Fruit fly (Drosophila melanogaster): ENCODE results near the gene Lsd-2.

Gene Lsd-2

dm6 chrX:15080780-15081402, 4.9 kb upstream of the Lsd-2 start, which contains the start of gene CG33177 (continued):
- no peak for TF ChIP-seq Blimp-1 (GFP tag; optimal IDR thresholded peaks at IDR 0.05)
- no peak for TF ChIP-seq sna (GFP tag; IDR thresholded peaks at IDR 0.05; ENCODE audit: partially characterized antibody)
- TF ChIP-seq CG7372 (GFP tag; IDR thresholded peaks at IDR 0.05): peak; percentile 10; the same call in 1 of the 2 replicates
- peak; percentile 37 for TF ChIP-seq CG1603 (tag; optimal IDR thresholded peaks at IDR 0.05)
- TF ChIP-seq CG4404 (GFP tag; IDR thresholded peaks at IDR 0.05): no peak
- TF ChIP-seq CG4820 (GFP tag; optimal IDR thresholded peaks at IDR 0.05): no peak
- TF ChIP-seq CG6813 (GFP tag; optimal IDR thresholded peaks at IDR 0.05): no peak
- TF ChIP-seq CG17912 (GFP tag; optimal IDR thresholded peaks at IDR 0.05): peak; percentile 56
- no peak for TF ChIP-seq stc (GFP tag; IDR thresholded peaks at IDR 0.05)
- TF ChIP-seq CG15514 (GFP tag; optimal IDR thresholded peaks at IDR 0.05): peak; percentile 32
- no peak for TF ChIP-seq sens-2 (GFP tag; IDR thresholded peaks at IDR 0.05)
- no peak for TF ChIP-seq Hr51 (GFP tag; optimal IDR thresholded peaks at IDR 0.05)
- peak; percentile 36 for TF ChIP-seq CoRest (tag; optimal IDR thresholded peaks at IDR 0.05)
- TF ChIP-seq CG9609 (GFP tag; optimal IDR thresholded peaks at IDR 0.05): no peak
- no peak for TF ChIP-seq CG15011 (GFP tag; optimal IDR thresholded peaks at IDR 0.05)
- TF ChIP-seq ap (GFP tag; IDR thresholded peaks at IDR 0.05): no peak
- no peak for TF ChIP-seq dpn (GFP tag; optimal IDR thresholded peaks at IDR 0.05)
- TF ChIP-seq gcm2 (GFP tag; optimal IDR thresholded peaks at IDR 0.05): no peak
- no peak for TF ChIP-seq wek (GFP tag; optimal IDR thresholded peaks at IDR 0.05)
- TF ChIP-seq Xbp1 (GFP tag; optimal IDR thresholded peaks at IDR 0.05): peak; percentile 28
- TF ChIP-seq shn (GFP tag; optimal IDR thresholded peaks at IDR 0.05): no peak
- no peak for TF ChIP-seq pnt (GFP tag; optimal IDR thresholded peaks at IDR 0.05)
- no peak for TF ChIP-seq emc (GFP tag; optimal IDR thresholded peaks at IDR 0.05)
- peak; percentile 31 for TF ChIP-seq CG3995 (GFP tag; optimal IDR thresholded peaks at IDR 0.05)
- no peak for TF ChIP-seq NC2β (GFP tag; optimal IDR thresholded peaks at IDR 0.05)
- TF ChIP-seq hth (optimal IDR thresholded peaks at IDR 0.05): no peak
- TF ChIP-seq abd-A (tag; optimal IDR thresholded peaks at IDR 0.05): peak; percentile 30
- TF ChIP-seq croc (GFP tag; conservative IDR thresholded peaks at IDR 0.05): no peak
- peak; percentile 0 for TF ChIP-seq unpg (GFP tag; optimal IDR thresholded peaks at IDR 0.05)
- TF ChIP-seq CG14014 (GFP tag; IDR thresholded peaks at IDR 0.05): no peak
- no peak for TF ChIP-seq Nf-YB (GFP tag; optimal IDR thresholded peaks at IDR 0.05)
- TF ChIP-seq vfl (GFP tag; optimal IDR thresholded peaks at IDR 0.05): no peak
- TF ChIP-seq Side (GFP tag; optimal IDR thresholded peaks at IDR 0.05): no peak
- peak in 1 of 2 experiments; percentile 68 for TF ChIP-seq eve (GFP tag; optimal IDR thresholded peaks at IDR 0.05)
- TF ChIP-seq maf-S (GFP tag; optimal IDR thresholded peaks at IDR 0.05): no peak
- TF ChIP-seq CG6689 (GFP tag; IDR thresholded peaks at IDR 0.05): no peak
- no peak for TF ChIP-seq CG5180 (GFP tag; optimal IDR thresholded peaks at IDR 0.05)
- TF ChIP-seq CG17359 (tag; optimal IDR thresholded peaks at IDR 0.05): peak; percentile 37
- TF ChIP-seq CG30431 (GFP tag; optimal IDR thresholded peaks at IDR 0.05): no peak
- TF ChIP-seq CG17328 (GFP tag; IDR thresholded peaks at IDR 0.05): peak; percentile 21; the same call in 1 of the 2 replicates
- TF ChIP-seq D19B (GFP tag; optimal IDR thresholded peaks at IDR 0.05): no peak
- TF ChIP-seq CG18764 (GFP tag; optimal IDR thresholded peaks at IDR 0.05): no peak
- TF ChIP-seq gcm (GFP tag; optimal IDR thresholded peaks at IDR 0.05): no peak
- no peak for TF ChIP-seq fu2 (GFP tag; optimal IDR thresholded peaks at IDR 0.05)
- no peak for TF ChIP-seq her (GFP tag; optimal IDR thresholded peaks at IDR 0.05)
- TF ChIP-seq jing (GFP tag; optimal IDR thresholded peaks at IDR 0.05): no peak
- no peak for TF ChIP-seq CG1832 (GFP tag; optimal IDR thresholded peaks at IDR 0.05)
- TF ChIP-seq Ets97D (GFP tag; optimal IDR thresholded peaks at IDR 0.05): peak; percentile 18
- TF ChIP-seq grn (GFP tag; optimal IDR thresholded peaks at IDR 0.05): peak; percentile 30
- no peak for TF ChIP-seq CG17361 (GFP tag; IDR thresholded peaks at IDR 0.05)
- no peak for TF ChIP-seq CG16813 (GFP tag; IDR thresholded peaks at IDR 0.05; ENCODE audit: partially characterized antibody)
